Fruit fly (Drosophila melanogaster) whole organism, embryonic: ENCODE results near the gene CG17032.

Experiments used
- Atf6 ChIP-seq: fragments of 200-800 bp; sonication (Bioruptor generic); IDR thresholded peaks from 2 replicates; pipeline ENCODE4 v1.3.6; 2022; ENCODE audit warnings: missing biosample characterization, missing genetic modification characterization
- Awh ChIP-seq: fragments of 200-800 bp; sonication (Bioruptor generic); IDR thresholded peaks from 2 replicates; pipeline ENCODE4, ENCODE4 v1.3.6; 2022; ENCODE audit warnings: missing biosample characterization, missing genetic modification characterization
- CG10209 ChIP-seq: fragments of 200-800 bp; sonication (Bioruptor generic); optimal IDR thresholded peaks from 3 replicates; lab custom pipeline; 2017; ENCODE audit warnings: missing biosample characterization, mild to moderate bottlenecking, missing genetic modification characterization, missing genetic modification reagents
- CG10366 ChIP-seq: fragments of 200-800 bp; sonication (Bioruptor generic); IDR thresholded peaks from 2 replicates; pipeline ENCODE4 v1.3.6; 2022; ENCODE audit warnings: missing biosample characterization, missing genetic modification characterization
- CG10462 ChIP-seq: fragments of 200-800 bp; sonication (Bioruptor generic); optimal IDR thresholded peaks from 2 replicates; lab custom pipeline; 2016; ENCODE audit warnings: missing biosample characterization, missing genetic modification characterization
- CG10654 ChIP-seq: fragments of 200-800 bp; sonication (Bioruptor generic); optimal IDR thresholded peaks from 2 replicates; lab custom pipeline; 2016; ENCODE audit warnings: missing biosample characterization, missing genetic modification characterization
- CG11085 ChIP-seq: fragments of 200-800 bp; sonication (Bioruptor generic); IDR thresholded peaks from 2 replicates; pipeline ENCODE4 v1.3.6; 2022; ENCODE audit warnings: missing biosample characterization, missing genetic modification characterization
- CG14441 ChIP-seq: fragments of 200-800 bp; sonication (Bioruptor generic); IDR thresholded peaks from 2 replicates; pipeline ENCODE4 v1.3.6; 2022; ENCODE audit warnings: missing biosample characterization, missing genetic modification characterization
- CG17359 ChIP-seq: fragments of 200-800 bp; sonication (Bioruptor generic); optimal IDR thresholded peaks from 3 replicates; lab custom pipeline; 2018; ENCODE audit warnings: missing biosample characterization, mild to moderate bottlenecking, missing genetic modification characterization, moderate library complexity
- CG17912 ChIP-seq: fragments of 200-800 bp; sonication (Bioruptor generic); optimal IDR thresholded peaks from 2 replicates; lab custom pipeline; 2018; ENCODE audit warnings: missing biosample characterization, mild to moderate bottlenecking, missing genetic modification characterization
- CG2120 ChIP-seq: fragments of 200-800 bp; sonication (Bioruptor generic); optimal IDR thresholded peaks from 3 replicates; lab custom pipeline; 2016; ENCODE audit warnings: missing biosample characterization, missing genetic modification characterization
- CG32532 ChIP-seq: fragments of 200-800 bp; sonication (Bioruptor generic); IDR thresholded peaks from 2 replicates; pipeline ENCODE4 v1.3.6; 2022; ENCODE audit warnings: missing biosample characterization, missing genetic modification characterization
- CG34224 ChIP-seq: fragments of 200-800 bp; sonication (Bioruptor generic); IDR thresholded peaks from 3 replicates; pipeline ENCODE4 v1.3.6; 2022; ENCODE audit warnings: missing biosample characterization, missing genetic modification characterization; ENCODE audit not compliant: partially characterized antibody
- CG4424 ChIP-seq: fragments of 200-800 bp; sonication (Bioruptor generic); optimal IDR thresholded peaks from 3 replicates; lab custom pipeline; 2016; ENCODE audit warnings: missing biosample characterization, missing genetic modification characterization
- CG6254 ChIP-seq: fragments of 200-800 bp; sonication (Bioruptor generic); optimal IDR thresholded peaks from 3 replicates; lab custom pipeline; 2017; ENCODE audit warnings: mild to moderate bottlenecking, missing biosample characterization, missing genetic modification reagents, missing genetic modification characterization
- CG6765 ChIP-seq: fragments of 200-800 bp; sonication (Bioruptor generic); optimal IDR thresholded peaks from 3 replicates; lab custom pipeline; 2017; ENCODE audit warnings: missing biosample characterization, mild to moderate bottlenecking, missing genetic modification characterization
- CG6791 ChIP-seq: fragments of 200-800 bp; sonication (Bioruptor generic); IDR thresholded peaks from 3 replicates; pipeline ENCODE4 v1.3.6; 2022; ENCODE audit warnings: missing biosample characterization, missing genetic modification characterization; ENCODE audit not compliant: partially characterized antibody
- CG9215 ChIP-seq: fragments of 200-800 bp; sonication (Bioruptor generic); IDR thresholded peaks from 2 replicates; pipeline ENCODE4 v1.3.6; 2022; ENCODE audit warnings: missing biosample characterization, missing genetic modification characterization
- Dfd ChIP-seq, 2 experiments: fragments of >200 bp; optimal IDR thresholded peaks; 2 replicates each; lab custom pipeline; 2017; ENCODE audit warnings: missing biosample characterization in 2 of 2, missing genetic modification characterization in 2 of 2
- Ets65A ChIP-seq: fragments of 200-800 bp; sonication (Bioruptor generic); peaks from one replicate; lab custom pipeline; 2016; ENCODE audit warnings: missing biosample characterization, missing genetic modification characterization
- Ets97D ChIP-seq: fragments of 200-800 bp; sonication (Bioruptor generic); optimal IDR thresholded peaks from 3 replicates; lab custom pipeline; 2016; ENCODE audit warnings: missing biosample characterization, missing genetic modification characterization
- Gsc ChIP-seq: fragments of 200-800 bp; sonication (Bioruptor generic); IDR thresholded peaks from 2 replicates; pipeline ENCODE4 v1.3.6; 2022; ENCODE audit warnings: missing biosample characterization, missing genetic modification characterization
- HLH3B ChIP-seq: fragments of 200-800 bp; sonication (Bioruptor generic); IDR thresholded peaks from 2 replicates; pipeline ENCODE4 v1.3.6; 2022; ENCODE audit warnings: missing biosample characterization, missing genetic modification characterization
- Lpt ChIP-seq: fragments of >200 bp; optimal IDR thresholded peaks from 2 replicates; lab custom pipeline; 2018; ENCODE audit warnings: missing biosample characterization, missing genetic modification characterization
- NfI ChIP-seq: fragments of 200-800 bp; sonication (Bioruptor generic); optimal IDR thresholded peaks from 3 replicates; lab custom pipeline; 2018; ENCODE audit warnings: missing biosample characterization, mild to moderate bottlenecking, missing genetic modification characterization, moderate library complexity
- Sin3A ChIP-seq: fragments of >200 bp; optimal IDR thresholded peaks from 2 replicates; lab custom pipeline; 2018
- Trl ChIP-seq, 3 experiments: fragments of >200 bp in 2 of 3; fragments of 200-800 bp in 1 of 3; sonication (Bioruptor generic) in 1 of 3; optimal IDR thresholded peaks; 2 replicates in 1 of 3; 3 replicates in 2 of 3; lab custom pipeline; 2016 to 2017; ENCODE audit warnings: missing biosample characterization in 1 of 3, missing genetic modification characterization in 1 of 3
- Xbp1 ChIP-seq: fragments of 200-800 bp; sonication (Bioruptor generic); optimal IDR thresholded peaks from 3 replicates; lab custom pipeline; 2016; ENCODE audit warnings: missing biosample characterization, mild to moderate bottlenecking, missing genetic modification characterization
- ara ChIP-seq: fragments of 200-800 bp; sonication (Bioruptor generic); IDR thresholded peaks from 2 replicates; pipeline ENCODE4 v1.3.6; 2022; ENCODE audit warnings: missing biosample characterization, missing genetic modification characterization
- bcd ChIP-seq: fragments of 200-800 bp; sonication (Bioruptor generic); optimal IDR thresholded peaks from 2 replicates; lab custom pipeline; 2017; ENCODE audit warnings: missing biosample characterization, mild to moderate bottlenecking, missing genetic modification characterization
- bsh ChIP-seq, 2 experiments: fragments of 200-800 bp; sonication (Bioruptor generic); optimal IDR thresholded peaks; 2 replicates each; lab custom pipeline; 2017 to 2018; ENCODE audit warnings: mild to moderate bottlenecking in 2 of 2, missing biosample characterization in 2 of 2, missing genetic modification characterization in 2 of 2, moderate library complexity in 1 of 2
- dm ChIP-seq: fragments of 200-800 bp; sonication (Bioruptor generic); optimal IDR thresholded peaks from 3 replicates; lab custom pipeline; 2016; ENCODE audit warnings: missing biosample characterization, missing genetic modification characterization
- fd3F ChIP-seq: fragments of 200-800 bp; sonication (Bioruptor generic); optimal IDR thresholded peaks from 2 replicates; lab custom pipeline; 2018; ENCODE audit warnings: missing biosample characterization, mild to moderate bottlenecking, missing genetic modification characterization, moderate library complexity
- gfzf ChIP-seq: fragments of 200-800 bp; sonication (Bioruptor generic); optimal IDR thresholded peaks from 2 replicates; lab custom pipeline; 2016; ENCODE audit warnings: missing biosample characterization, mild to moderate bottlenecking, missing genetic modification characterization, moderate library complexity
- hkb ChIP-seq, 2 experiments: fragments of 200-800 bp in 1 of 2; fragments of >200 bp in 1 of 2; sonication (Bioruptor generic) in 1 of 2; IDR thresholded peaks in 1 of 2; optimal IDR thresholded peaks in 1 of 2; 2 replicates each; pipeline versions ENCODE4 v1.3.6 to Lab custom; 2017 to 2022; ENCODE audit warnings: missing biosample characterization in 1 of 2, missing genetic modification characterization in 1 of 2
- insv ChIP-seq, 2 experiments: fragments of 200-800 bp; sonication (Bioruptor generic); optimal IDR thresholded peaks; 3 replicates each; lab custom pipeline; 2016 to 2018; ENCODE audit warnings: missing biosample characterization in 2 of 2, missing genetic modification characterization in 2 of 2
- nerfin-2 ChIP-seq: fragments of 200-800 bp; sonication (Bioruptor generic); IDR thresholded peaks from 2 replicates; pipeline ENCODE4 v1.3.6; 2022; ENCODE audit warnings: missing biosample characterization, missing genetic modification characterization; ENCODE audit not compliant: partially characterized antibody
- pita ChIP-seq: fragments of 200-800 bp; sonication (Bioruptor generic); optimal IDR thresholded peaks from 2 replicates; lab custom pipeline; 2017; ENCODE audit warnings: missing biosample characterization, mild to moderate bottlenecking, missing genetic modification characterization
- prd ChIP-seq, 3 experiments: fragments of >200 bp in 2 of 3; fragments of 200-800 bp in 1 of 3; sonication (Bioruptor generic) in 1 of 3; optimal IDR thresholded peaks in 2 of 3; IDR thresholded peaks in 1 of 3; 2 replicates in 2 of 3; 3 replicates in 1 of 3; pipeline versions ENCODE4 v1.3.6 to Lab custom; 2017 to 2022; ENCODE audit warnings: missing biosample characterization in 1 of 3, missing genetic modification characterization in 1 of 3
- ranshi ChIP-seq: fragments of 200-800 bp; sonication (Bioruptor generic); IDR thresholded peaks from 2 replicates; pipeline ENCODE4 v1.3.6; 2022; ENCODE audit warnings: missing biosample characterization, missing genetic modification characterization
- repo ChIP-seq: fragments of 200-800 bp; sonication (Bioruptor generic); optimal IDR thresholded peaks from 2 replicates; lab custom pipeline; 2016; ENCODE audit warnings: missing biosample characterization, missing genetic modification characterization
- sob ChIP-seq: fragments of 200-800 bp; sonication (Bioruptor generic); IDR thresholded peaks from 2 replicates; pipeline ENCODE4 v1.3.6; 2022; ENCODE audit warnings: missing biosample characterization, missing genetic modification characterization
- unc-4 ChIP-seq: fragments of 200-800 bp; sonication (Bioruptor generic); IDR thresholded peaks from 2 replicates; pipeline ENCODE4 v1.3.6; 2022; ENCODE audit warnings: missing biosample characterization, missing genetic modification characterization; ENCODE audit not compliant: partially characterized antibody
- z ChIP-seq: fragments of 200-800 bp; sonication (Bioruptor generic); IDR thresholded peaks from 3 replicates; pipeline ENCODE4 v1.3.6; 2022; ENCODE audit warnings: missing biosample characterization, missing genetic modification characterization
- zen ChIP-seq: fragments of 200-800 bp; sonication (Bioruptor generic); optimal IDR thresholded peaks from 3 replicates; lab custom pipeline; 2018; ENCODE audit warnings: missing biosample characterization, mild to moderate bottlenecking, missing genetic modification characterization, moderate library complexity
- zfh2 ChIP-seq: fragments of 200-800 bp; sonication (Bioruptor generic); optimal IDR thresholded peaks from 2 replicates; lab custom pipeline; 2016; ENCODE audit warnings: missing biosample characterization, missing genetic modification characterization

CG17032 gene

DNA sequence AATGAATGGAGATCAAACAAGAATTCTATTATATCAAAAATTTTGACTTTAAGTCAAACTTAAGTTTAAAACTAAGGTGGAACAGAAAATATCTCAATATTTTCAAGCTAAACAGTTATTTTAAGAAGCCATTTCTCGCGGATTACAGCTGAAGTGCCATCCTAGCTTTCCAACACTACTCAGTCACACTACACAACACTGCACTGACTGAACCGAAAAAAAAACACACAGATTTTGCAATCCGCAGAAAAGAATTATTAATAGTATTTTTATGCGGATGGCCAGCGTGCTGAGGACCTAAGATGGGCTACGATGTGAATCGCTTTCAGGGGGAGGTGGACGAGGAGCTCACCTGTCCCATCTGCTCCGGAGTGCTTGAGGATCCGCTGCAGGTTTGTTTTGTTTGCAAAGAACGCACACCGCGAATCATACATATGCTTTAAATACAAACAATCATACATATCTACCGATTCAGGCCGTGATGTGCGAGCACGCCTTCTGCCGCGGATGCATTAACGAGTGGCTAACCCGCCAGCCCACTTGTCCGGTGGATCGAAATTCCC lies 2.1 kb upstream of the CG17032 start, which contains the start of gene elgi (continued):
- TF ChIP-seq CG10366 (GFP tag; lab: Robert Waterston, UW), result 0 out of 2 replicates have a peak, but pooled peaks have one; percentile 41
- TF ChIP-seq zen, result peak; percentile 12
- TF ChIP-seq CG9215, result no peak
- no peak for TF ChIP-seq CG6254 (GFP tag; lab: Kevin White, UChicago)
- TF ChIP-seq ranshi, result peak; percentile 26; the same call in 1 of the 2 replicates
- peak; percentile 45; the same call in 1 of the 2 replicates for TF ChIP-seq HLH3B
- TF ChIP-seq Ets65A (GFP tag; lab: Kevin White, UChicago), result peak; percentile 94
- TF ChIP-seq unc-4 (GFP tag; lab: Robert Waterston, UW), result peak; percentile 30; the same call in 1 of the 2 replicates
- TF ChIP-seq Ets97D (GFP tag; lab: Kevin White, UChicago), result peak; percentile 53
- peak; percentile 45; the same call in 1 of the 2 replicates for TF ChIP-seq CG14441 (GFP tag; lab: Robert Waterston, UW)
- TF ChIP-seq CG32532 (GFP tag; lab: Robert Waterston, UW), result peak; percentile 58; the same call in 1 of the 2 replicates
- no peak for TF ChIP-seq Dfd (GFP tag; optimal IDR thresholded peaks at IDR 0.05; lab: Kevin White, UChicago)
- TF ChIP-seq CG4424, result peak; percentile 40
- TF ChIP-seq CG10209, result peak; percentile 29
- no peak for TF ChIP-seq CG17912 (GFP tag; lab: Kevin White, UChicago)
- no peak for TF ChIP-seq z (GFP tag; lab: Robert Waterston, UW)
- no peak for TF ChIP-seq hkb (optimal IDR thresholded peaks at IDR 0.05; lab: Kevin White, UChicago)
- peak; percentile 36; the same call in 1 of the 2 replicates for TF ChIP-seq hkb (GFP tag; IDR thresholded peaks at IDR 0.05; lab: Robert Waterston, UW)
- TF ChIP-seq repo (GFP tag; lab: Kevin White, UChicago), result peak; percentile 52
- TF ChIP-seq CG10654 (GFP tag; lab: Kevin White, UChicago), result peak; percentile 31
- TF ChIP-seq CG6765 (GFP tag; lab: Kevin White, UChicago), result peak; percentile 27
- no peak for TF ChIP-seq pita (GFP tag; lab: Kevin White, UChicago)
- peak; percentile 5 for TF ChIP-seq CG10462
- TF ChIP-seq CG6791 (GFP tag; lab: Robert Waterston, UW), result 0 out of 3 replicates have a peak, but pooled peaks have one; percentile 11
- peak; percentile 68 for TF ChIP-seq NfI (GFP tag; lab: Kevin White, UChicago)
- peak; percentile 64 for TF ChIP-seq bcd
- TF ChIP-seq zfh2 (GFP tag; lab: Kevin White, UChicago), result peak; percentile 84
- TF ChIP-seq fd3F (GFP tag; lab: Kevin White, UChicago), result peak; percentile 17
- peak; percentile 34 for TF ChIP-seq CG17359
- TF ChIP-seq bsh (GFP tag; optimal IDR thresholded peaks at IDR 0.05; lab: Kevin White, UChicago), result peak in 1 of 2 experiments; percentile 1

DNA sequence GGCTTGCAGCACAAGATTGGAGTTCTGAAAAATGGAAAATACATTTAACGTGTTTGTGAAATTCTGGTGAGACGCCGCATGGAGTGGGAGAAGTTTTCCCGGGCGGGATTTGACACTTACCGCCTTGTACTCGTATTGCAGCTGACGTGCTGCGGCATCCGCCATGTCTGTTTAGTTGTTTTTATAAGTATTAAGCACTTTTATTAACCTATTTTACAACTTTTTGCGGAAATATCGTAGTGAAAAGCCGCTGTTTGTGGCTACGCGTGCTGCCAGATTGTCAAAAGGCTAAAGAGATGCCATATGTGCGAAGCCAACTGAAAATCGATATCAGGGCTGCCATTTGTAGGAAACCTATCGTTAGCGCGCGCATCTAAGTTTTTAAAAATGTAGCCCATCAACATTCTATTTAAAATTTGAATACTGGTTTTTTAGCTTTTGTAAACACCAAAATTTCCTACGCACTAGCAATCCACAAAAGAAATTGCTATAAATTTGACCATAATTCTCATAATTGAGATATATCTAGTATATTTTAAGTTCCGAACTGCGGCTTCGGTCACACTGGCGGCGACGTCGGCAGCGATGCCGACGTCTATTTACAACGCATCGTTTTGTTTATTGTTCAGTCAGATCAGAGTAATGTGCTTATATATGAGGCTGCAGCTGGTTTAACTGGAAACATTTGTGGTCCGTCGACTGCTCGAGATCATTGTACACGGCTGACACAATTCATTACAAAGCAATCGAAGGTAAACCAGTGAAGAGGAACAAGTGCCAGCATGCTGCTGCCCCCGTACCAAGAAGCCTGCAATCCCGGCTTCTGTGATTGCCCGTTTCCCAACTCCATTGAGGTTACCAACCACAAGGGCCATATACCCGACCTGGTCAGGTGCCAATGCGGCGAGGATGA lies 9.2 kb downstream of the CG17032 start, which contains the start of the genes Brr2 and CG10516:
Gene Brr2 (minus strand): TSS at position 285 of the 913 bp plus-strand sequence.
Gene CG10516 (plus strand): TSS at position 617 of the 913 bp plus-strand sequence.
- TF ChIP-seq sob (no peak), gfzf (peak; percentile 73), Atf6 (GFP tag; lab: Robert Waterston, UW) (no peak), prd (optimal IDR thresholded peaks at IDR 0.05; lab: Kevin White, UChicago) (no peak), prd (GFP tag; IDR thresholded peaks at IDR 0.05; lab: Robert Waterston, UW) (0 out of 3 replicates have a peak, but pooled peaks have one; percentile 17), ara (no peak), nerfin-2 (0 out of 2 replicates have a peak, but pooled peaks have one; percentile 23), Xbp1 (GFP tag; lab: Kevin White, UChicago) (peak; percentile 43), CG11085 (GFP tag; lab: Robert Waterston, UW) (no peak), CG2120 (GFP tag; lab: Kevin White, UChicago) (peak; percentile 48), dm (peak; percentile 21), Sin3A (lab: Kevin White, UChicago) (peak; percentile 99), Lpt (GFP tag; lab: Kevin White, UChicago) (no peak), Gsc (GFP tag; lab: Robert Waterston, UW) (no peak), CG34224 (GFP tag; lab: Robert Waterston, UW) (peak; percentile 27; the same call in 1 of the 3 replicates), insv (GFP tag; optimal IDR thresholded peaks at IDR 0.05; lab: Kevin White, UChicago) (peak in 1 of 2 experiments; percentile 25), Awh (GFP tag; lab: Robert Waterston, UW) (0 out of 2 replicates have a peak, but pooled peaks have one; percentile 21), Trl (optimal IDR thresholded peaks at IDR 0.05; lab: Kevin White, UChicago) (no peak), Trl (GFP tag; optimal IDR thresholded peaks at IDR 0.05; lab: Kevin White, UChicago) (no peak)
